Worm (Caenorhabditis elegans) whole organism, L3 larva: ENCODE measurements around the gene R193.2.

Experiments
- aly-2 ChIP-seq: fragments of 150-350 bp; optimal IDR thresholded peaks from 2 replicates; lab custom pipeline; 2014; ENCODE audit warnings: missing biosample characterization, missing genetic modification characterization
- lin-39 ChIP-seq: fragments of 150-350 bp; optimal IDR thresholded peaks from 2 replicates; lab custom pipeline; 2018; ENCODE audit warnings: missing biosample characterization, missing genetic modification reagents, missing genetic modification characterization
- nhr-237 ChIP-seq: fragments of 150-350 bp; optimal IDR thresholded peaks from 2 replicates; lab custom pipeline; 2014; ENCODE audit warnings: missing biosample characterization, missing genetic modification characterization
- snpc-4 ChIP-seq: fragments of 150-350 bp; optimal IDR thresholded peaks from 2 replicates; lab custom pipeline; 2014; ENCODE audit warnings: missing biosample characterization, missing genetic modification characterization

- TF ChIP-seq aly-2 (tag; lab: Kevin White, UChicago) = no peak
- TF ChIP-seq snpc-4 (tag; lab: Kevin White, UChicago) = no peak
- TF ChIP-seq nhr-237 (tag; lab: Kevin White, UChicago) = no peak
- TF ChIP-seq lin-39 (tag; lab: Kevin White, UChicago) = no peak
Measured at ce11 chrX:1172024-1172423, 23.6 kb upstream of the R193.2 start.
